Fruit fly (Drosophila melanogaster): ENCODE measurements around the gene chico.

chico gene

DNA sequence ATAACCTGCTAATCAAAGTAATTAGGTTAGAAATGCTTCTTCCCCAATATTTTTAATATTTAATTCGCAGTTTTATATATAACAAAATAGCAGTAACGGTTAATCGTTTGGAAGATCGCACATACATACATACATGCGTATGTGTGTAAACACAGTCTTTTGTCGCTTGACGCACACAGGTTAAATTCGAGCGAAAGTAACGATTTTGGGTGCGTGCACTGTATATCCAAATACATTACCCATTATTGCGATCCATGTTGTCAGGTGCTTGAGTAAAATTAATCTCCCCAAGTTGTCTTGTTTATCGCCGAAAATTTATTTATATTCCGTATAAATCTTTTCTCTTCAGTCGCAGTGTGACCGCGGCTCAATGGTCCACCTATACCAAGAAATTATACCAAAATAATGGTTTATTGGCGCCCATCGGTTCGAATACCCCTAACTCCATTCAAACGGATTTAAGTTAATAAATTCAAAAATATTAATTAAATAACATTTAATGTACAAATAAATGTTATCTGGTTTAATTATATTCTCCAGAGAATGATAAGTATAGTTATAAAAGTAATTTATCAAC lies 42.9 kb downstream of the chico start, which contains the start of gene CG34159 (continued):
- TF ChIP-seq Dp (GFP tag; optimal IDR thresholded peaks at IDR 0.05) (peak; percentile 64), CG30020 (tag; optimal IDR thresholded peaks at IDR 0.05) (peak; percentile 64), Med (GFP tag) (peak; percentile 22), vvl (GFP tag; IDR thresholded peaks at IDR 0.05) (no peak), E2f2 (GFP tag; IDR thresholded peaks at IDR 0.05) (peak; percentile 68), CG8359 (GFP tag; optimal IDR thresholded peaks at IDR 0.05; ENCODE audit: borderline replicate concordance) (no peak), grau (tag; optimal IDR thresholded peaks at IDR 0.05) (peak; percentile 29), nerfin-1 (tag; optimal IDR thresholded peaks at IDR 0.05) (no peak), CG34422 (GFP tag; IDR thresholded peaks at IDR 0.05) (peak; percentile 56; the same call in 1 of the 3 replicates), pzg (GFP tag; optimal IDR thresholded peaks at IDR 0.05) (peak; percentile 55), Optix (GFP tag; IDR thresholded peaks at IDR 0.05) (no peak), CG4617 (GFP tag; optimal IDR thresholded peaks at IDR 0.05; ENCODE audit: borderline replicate concordance) (peak; percentile 90), CG12942 (GFP tag; optimal IDR thresholded peaks at IDR 0.05) (no peak), gfzf (GFP tag; optimal IDR thresholded peaks at IDR 0.05) (peak; percentile 70), stwl (tag; optimal IDR thresholded peaks at IDR 0.05) (peak; percentile 40), Spps (tag; optimal IDR thresholded peaks at IDR 0.05) (no peak), wek (GFP tag; optimal IDR thresholded peaks at IDR 0.05) (peak; percentile 95), CG12659 (GFP tag; optimal IDR thresholded peaks at IDR 0.05) (peak; percentile 62), MESR4 (GFP tag; optimal IDR thresholded peaks at IDR 0.05) (peak; percentile 90)

DNA sequence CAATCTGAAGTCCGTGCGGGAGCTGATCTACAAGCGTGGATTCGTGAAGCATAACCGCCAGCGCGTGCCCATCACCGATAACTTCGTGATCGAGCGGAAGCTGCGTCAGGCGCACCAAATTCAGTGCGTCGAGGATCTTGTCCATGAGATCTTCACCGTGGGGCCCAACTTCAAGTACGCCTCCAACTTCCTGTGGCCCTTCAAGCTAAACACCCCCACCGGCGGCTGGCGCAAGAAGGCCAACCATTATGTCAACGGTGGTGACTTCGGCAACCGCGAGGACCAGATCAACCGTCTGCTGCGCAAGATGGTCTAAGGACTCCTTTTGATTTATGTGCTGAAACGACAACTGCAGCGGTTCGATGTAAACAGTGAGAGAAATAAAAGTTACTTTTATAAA lies 45.1 kb downstream of the chico start:
- TF ChIP-seq CG16813 (GFP tag; IDR thresholded peaks at IDR 0.05; ENCODE audit: partially characterized antibody) (0 out of 3 replicates have a peak, but pooled peaks have one; percentile 9), Hmx (GFP tag; optimal IDR thresholded peaks at IDR 0.05) (no peak), CG10267 (tag; optimal IDR thresholded peaks at IDR 0.05) (no peak), hb (GFP tag; IDR thresholded peaks at IDR 0.05; ENCODE audit: partially characterized antibody) (0 out of 3 replicates have a peak, but pooled peaks have one; percentile 19), ssp (GFP tag; IDR thresholded peaks at IDR 0.05) (no peak), sc (optimal IDR thresholded peaks at IDR 0.05) (no peak), sc (GFP tag; optimal IDR thresholded peaks at IDR 0.05) (no peak), caup (GFP tag; optimal IDR thresholded peaks at IDR 0.05; ENCODE audit: severe bottlenecking) (no peak), tin (GFP tag; optimal IDR thresholded peaks at IDR 0.05) (no peak), CG11456 (GFP tag; IDR thresholded peaks at IDR 0.05) (peak; percentile 69; the same call in 1 of the 3 replicates), Med (GFP tag) (peak; percentile 62), Poxn (GFP tag; IDR thresholded peaks at IDR 0.05) (no peak), YL-1 (GFP tag; optimal IDR thresholded peaks at IDR 0.05) (no peak), hbn (GFP tag; IDR thresholded peaks at IDR 0.05; ENCODE audit: partially characterized antibody) (no peak), CG14441 (GFP tag; IDR thresholded peaks at IDR 0.05) (0 out of 2 replicates have a peak, but pooled peaks have one; percentile 10), CG17612 (GFP tag; IDR thresholded peaks at IDR 0.05) (peak; percentile 45; the same call in 1 of the 2 replicates), NFAT (GFP tag; IDR thresholded peaks at IDR 0.05) (no peak), lov (optimal IDR thresholded peaks at IDR 0.05) (no peak), lov (GFP tag; IDR thresholded peaks at IDR 0.05) (0 out of 3 replicates have a peak, but pooled peaks have one; percentile 23), CG6654 (GFP tag; optimal IDR thresholded peaks at IDR 0.05) (no peak), CG7357 (GFP tag; IDR thresholded peaks at IDR 0.05) (0 out of 3 replicates have a peak, but pooled peaks have one; percentile 11), sob (GFP tag; IDR thresholded peaks at IDR 0.05) (0 out of 2 replicates have a peak, but pooled peaks have one; percentile 44), CG16815 (GFP tag; optimal IDR thresholded peaks at IDR 0.05) (no peak), ci (GFP tag; IDR thresholded peaks at IDR 0.05) (peak; percentile 13; the same call in 1 of the 3 replicates), nerfin-2 (GFP tag; IDR thresholded peaks at IDR 0.05; ENCODE audit: partially characterized antibody) (0 out of 2 replicates have a peak, but pooled peaks have one; percentile 35), CG8359 (GFP tag; optimal IDR thresholded peaks at IDR 0.05; ENCODE audit: borderline replicate concordance) (no peak), ac (GFP tag; optimal IDR thresholded peaks at IDR 0.05) (no peak)
